Worm (Caenorhabditis elegans): ENCODE results near the gene Y57G11C.23.

Y57G11C.23 gene

ce11 chrIV:14816288-14816687, 45.3 kb downstream of the Y57G11C.23 start, which contains the start of gene Y57G11C.46:
Gene Y57G11C.46, minus strand, starts transcription at chrIV:14816388.
- TF ChIP-seq nhr-77 (tag; optimal IDR thresholded peaks at IDR 0.05) (no peak), nhr-28 (tag; optimal IDR thresholded peaks at IDR 0.05) (no peak), ceh-28 (tag; optimal IDR thresholded peaks at IDR 0.05) (no peak), ztf-4 (tag; optimal IDR thresholded peaks at IDR 0.05) (no peak), egl-27 (tag; optimal IDR thresholded peaks at IDR 0.05) (no peak), tbx-2 (tag; optimal IDR thresholded peaks at IDR 0.05) (no peak), aly-2 (tag; optimal IDR thresholded peaks at IDR 0.05) (no peak), ama-1 (optimal IDR thresholded peaks at IDR 0.05) (no peak), daf-12 (tag; optimal IDR thresholded peaks at IDR 0.05) (no peak), elt-2 (tag; optimal IDR thresholded peaks at IDR 0.05) (no peak), mdl-1 (tag; optimal IDR thresholded peaks at IDR 0.05) (no peak)

ce11 chrIV:14806903-14807302, 54.7 kb downstream of the Y57G11C.23 start, which contains the start of gene oig-5:
Gene oig-5, plus strand, starts transcription at chrIV:14807203.
- TF ChIP-seq lin-39 (tag; optimal IDR thresholded peaks at IDR 0.05) (peak; percentile 3), nhr-23 (tag; optimal IDR thresholded peaks at IDR 0.05) (no peak)

All from whole organism, L3 larva.